Worm (Caenorhabditis elegans): ENCODE data around the gene F16G10.5.

- TF ChIP-seq sox-2 (GFP tag; IDR thresholded peaks at IDR 0.05) (no peak), zip-5 (tag; optimal IDR thresholded peaks at IDR 0.05) (no peak), pros-1 (tag; optimal IDR thresholded peaks at IDR 0.05) (no peak), ceh-24 (tag; optimal IDR thresholded peaks at IDR 0.05) (no peak), pqm-1 (tag; optimal IDR thresholded peaks at IDR 0.05) (no peak), odd-2 (tag; optimal IDR thresholded peaks at IDR 0.05) (no peak), ztf-16 (tag; optimal IDR thresholded peaks at IDR 0.05) (no peak)
These were observed 34.9 kb upstream of the F16G10.5 start, which contains the start of gene F43C11.8 for ce11 chrII:2332220-2332619.
